Worm (Caenorhabditis elegans) whole organism, L4 larva: ENCODE data around the gene F11D5.7.

Source experiments
- F44E2.7 ChIP-seq: fragments of 200-800 bp; sonication (Bioruptor generic); IDR thresholded peaks from 2 replicates; pipeline ENCODE4 v2.1.2; 2022; ENCODE audit warnings: missing genetic modification characterization, missing compliant biosample characterization
- R02D3.7 ChIP-seq: fragments of 150-350 bp; sonication (generic microtip); optimal IDR thresholded peaks from 3 replicates; lab custom pipeline; 2014; ENCODE audit warnings: missing biosample characterization, missing genetic modification characterization
- Y48G9A.11 ChIP-seq: fragments of 200-800 bp; sonication (Bioruptor generic); IDR thresholded peaks from 2 replicates; pipeline ENCODE4 v1.3.6; 2022; ENCODE audit warnings: missing genetic modification reagents, missing genetic modification characterization, missing compliant biosample characterization
- ZK337.2 ChIP-seq: fragments of 200-800 bp; sonication (Bioruptor generic); IDR thresholded peaks from 2 replicates; pipeline ENCODE4 v1.3.6; 2022; ENCODE audit warnings: missing genetic modification reagents, missing genetic modification characterization, missing compliant biosample characterization
- ZK546.5 ChIP-seq, 2 experiments: sonication (generic microtip); optimal IDR thresholded peaks; 2 replicates each; lab custom pipeline; 2017; ENCODE audit warnings: missing biosample characterization in 2 of 2, missing genetic modification characterization in 2 of 2
- aha-1 ChIP-seq: fragments of 150-350 bp; peaks from one replicate; lab custom pipeline; 2014; ENCODE audit warnings: missing biosample characterization, missing genetic modification characterization
- aly-2 ChIP-seq: sonication (generic microtip); optimal IDR thresholded peaks from 2 replicates; lab custom pipeline; 2018; ENCODE audit warnings: missing biosample characterization, missing genetic modification characterization
- attf-4 ChIP-seq: sonication (generic microtip); optimal IDR thresholded peaks from 3 replicates; lab custom pipeline; 2017; ENCODE audit warnings: missing biosample characterization, missing genetic modification characterization
- ceh-20 ChIP-seq: fragments of 200-800 bp; sonication (Bioruptor generic); IDR thresholded peaks from 2 replicates; pipeline ENCODE4 v1.3.6; 2022; ENCODE audit warnings: missing genetic modification reagents, missing genetic modification characterization, missing compliant biosample characterization
- ceh-28 ChIP-seq: fragments of 150-350 bp; optimal IDR thresholded peaks from 2 replicates; lab custom pipeline; 2014; ENCODE audit warnings: missing biosample characterization, missing genetic modification reagents, missing genetic modification characterization
- ceh-32 ChIP-seq: sonication (generic microtip); optimal IDR thresholded peaks from 2 replicates; lab custom pipeline; 2016; ENCODE audit warnings: mild to moderate bottlenecking, missing genetic modification characterization, missing compliant biosample characterization; ENCODE audit not compliant: poor library complexity
- ctbp-1 ChIP-seq: fragments of 200-800 bp; sonication (Bioruptor generic); IDR thresholded peaks from 2 replicates; pipeline ENCODE4 v1.3.6; 2022; ENCODE audit warnings: missing genetic modification reagents, missing genetic modification characterization, missing compliant biosample characterization
- daf-16 ChIP-seq, 3 experiments: sonication (generic microtip); optimal IDR thresholded peaks; 2 replicates each; lab custom pipeline; 2016 to 2017; ENCODE audit warnings: missing genetic modification characterization in 3 of 3, missing genetic modification reagents in 3 of 3, mild to moderate bottlenecking in 2 of 3, missing compliant biosample characterization in 2 of 3, missing biosample characterization in 1 of 3, moderate library complexity in 1 of 3
- dpl-1 ChIP-seq: fragments of 150-350 bp; optimal IDR thresholded peaks from 2 replicates; lab custom pipeline; 2014; ENCODE audit warnings: missing biosample characterization, missing genetic modification reagents, missing genetic modification characterization
- dve-1 ChIP-seq: sonication (generic microtip); optimal IDR thresholded peaks from 2 replicates; lab custom pipeline; 2017; ENCODE audit warnings: antibody characterized with exemption, mild to moderate bottlenecking, missing genetic modification characterization, missing compliant biosample characterization; ENCODE audit not compliant: insufficient read depth
- hif-1 ChIP-seq, 2 experiments: sonication (generic microtip); optimal IDR thresholded peaks; 2 replicates each; lab custom pipeline; 2016 to 2017; ENCODE audit warnings: missing compliant biosample characterization in 2 of 2, missing genetic modification characterization in 2 of 2, missing genetic modification reagents in 2 of 2, missing genotype in 2 of 2, mild to moderate bottlenecking in 1 of 2
- hmg-1.1 ChIP-seq: fragments of 200-800 bp; sonication (Bioruptor generic); IDR thresholded peaks from 2 replicates; pipeline ENCODE4 v1.3.6; 2022; ENCODE audit warnings: missing genetic modification reagents, missing genetic modification characterization, missing compliant biosample characterization
- jun-1 ChIP-seq: fragments of 150-350 bp; optimal IDR thresholded peaks from 2 replicates; lab custom pipeline; 2014; ENCODE audit warnings: missing biosample characterization, missing genetic modification reagents, missing genetic modification characterization
- lsy-2 ChIP-seq, 2 experiments: fragments of 150-350 bp in 1 of 2; sonication (generic microtip) in 1 of 2; optimal IDR thresholded peaks; 2 replicates each; lab custom pipeline; 2014 to 2017; ENCODE audit warnings: missing biosample characterization in 2 of 2, missing genetic modification characterization in 2 of 2
- madf-5 ChIP-seq, 2 experiments: fragments of 200-800 bp; sonication (Bioruptor generic); IDR thresholded peaks; 2 replicates each; pipeline ENCODE4 v1.3.6; 2022; ENCODE audit warnings: missing compliant biosample characterization in 2 of 2, missing genetic modification characterization in 2 of 2
- nhr-111 ChIP-seq: fragments of 200-800 bp; sonication (Bioruptor generic); optimal IDR thresholded peaks from 2 replicates; lab custom pipeline; 2018; ENCODE audit warnings: mild to moderate bottlenecking, missing genetic modification characterization, missing compliant biosample characterization
- nhr-28 ChIP-seq: fragments of 150-350 bp; optimal IDR thresholded peaks from 2 replicates; lab custom pipeline; 2014; ENCODE audit warnings: missing biosample characterization, missing genetic modification characterization
- nhr-42 ChIP-seq: fragments of 200-800 bp; sonication (Bioruptor generic); IDR thresholded peaks from 2 replicates; pipeline ENCODE4 v1.3.6; 2022; ENCODE audit warnings: missing genetic modification characterization, missing compliant biosample characterization
- nhr-76 ChIP-seq: fragments of 150-350 bp; optimal IDR thresholded peaks from 2 replicates; lab custom pipeline; 2014; ENCODE audit warnings: missing biosample characterization, missing genetic modification characterization
- pha-4 ChIP-seq, 2 experiments: fragments of 150-350 bp in 1 of 2; fragments of 200-800 bp in 1 of 2; sonication (Bioruptor generic) in 1 of 2; IDR thresholded peaks in 1 of 2; optimal IDR thresholded peaks in 1 of 2; 2 replicates each; pipeline versions ENCODE4 v1.3.6 to Lab custom; 2014 to 2022; ENCODE audit warnings: missing genetic modification characterization in 2 of 2, missing genetic modification reagents in 2 of 2, missing biosample characterization in 1 of 2, missing compliant biosample characterization in 1 of 2
- set-16 ChIP-seq: fragments of 200-800 bp; sonication (Bioruptor generic); IDR thresholded peaks from 2 replicates; pipeline ENCODE4 v1.3.6; 2022; ENCODE audit warnings: missing genetic modification reagents, missing genetic modification characterization, missing compliant biosample characterization
- spr-1 ChIP-seq: sonication (generic microtip); optimal IDR thresholded peaks from 2 replicates; lab custom pipeline; 2016; ENCODE audit warnings: mild to moderate bottlenecking, missing genetic modification characterization, missing compliant biosample characterization
- spr-3 ChIP-seq: fragments of 200-800 bp; sonication (Bioruptor generic); optimal IDR thresholded peaks from 2 replicates; lab custom pipeline; 2018; ENCODE audit warnings: mild to moderate bottlenecking, missing genetic modification characterization, missing compliant biosample characterization
- unc-39 ChIP-seq: sonication (generic microtip); optimal IDR thresholded peaks from 2 replicates; lab custom pipeline; 2017; ENCODE audit warnings: missing biosample characterization, missing genetic modification characterization
- unc-62 ChIP-seq, 3 experiments: fragments of 150-350 bp in 1 of 3; sonication (generic microtip); optimal IDR thresholded peaks in 2 of 3; peaks in 1 of 3; 1 replicate in 1 of 3; 2 replicates in 2 of 3; lab custom pipeline; 2014 to 2017; ENCODE audit warnings: missing biosample characterization in 3 of 3, missing genetic modification characterization in 3 of 3, missing genetic modification reagents in 3 of 3, missing genotype in 1 of 3
- zip-11 ChIP-seq: fragments of 200-800 bp; sonication (Bioruptor generic); IDR thresholded peaks from 2 replicates; pipeline ENCODE4 v1.3.6; 2022; ENCODE audit warnings: missing genetic modification characterization, missing compliant biosample characterization

Gene F11D5.7

DNA sequence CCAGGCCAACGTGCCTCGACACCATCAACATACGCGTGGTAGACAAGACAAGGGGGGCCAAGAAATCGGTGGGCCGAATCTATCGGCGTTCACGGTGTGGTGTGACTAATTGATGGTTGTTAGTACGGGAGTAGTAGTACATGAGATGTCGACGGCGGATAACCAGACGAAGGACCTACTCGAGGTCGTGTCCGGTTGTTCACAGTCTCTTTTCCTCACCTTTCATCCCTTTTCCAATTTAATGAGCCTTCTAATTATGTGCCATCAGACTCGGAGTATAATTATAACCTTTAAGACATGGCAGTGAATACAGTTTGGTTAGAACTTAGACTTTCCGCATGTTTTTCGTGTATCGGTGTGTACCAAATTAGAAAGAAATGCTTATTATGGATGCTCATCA is 6.5 kb downstream of the F11D5.7 start:
- TF ChIP-seq nhr-28 (tag; lab: Kevin White, UChicago), result no peak
- no peak for TF ChIP-seq ceh-32 (tag; lab: Kevin White, UChicago)
- TF ChIP-seq unc-39 (tag; lab: Kevin White, UChicago), result no peak
- no peak for TF ChIP-seq ceh-28 (tag; lab: Kevin White, UChicago)
- no peak for TF ChIP-seq ZK546.5 (tag; optimal IDR thresholded peaks at IDR 0.05; lab: Kevin White, UChicago)
- TF ChIP-seq ctbp-1, result no peak
- no peak for TF ChIP-seq dpl-1
- no peak for TF ChIP-seq unc-62 (GFP tag; optimal IDR thresholded peaks at IDR 0.05 in 1 of 2; lab: Kevin White, UChicago)
- no peak for TF ChIP-seq unc-62 (tag; optimal IDR thresholded peaks at IDR 0.05; lab: Kevin White, UChicago)
- TF ChIP-seq jun-1 (tag; lab: Kevin White, UChicago), result no peak
- no peak for TF ChIP-seq ZK337.2
- no peak for TF ChIP-seq hif-1 (tag; optimal IDR thresholded peaks at IDR 0.05; lab: Kevin White, UChicago)
- no peak for TF ChIP-seq spr-1 (tag; lab: Kevin White, UChicago)
- TF ChIP-seq ceh-20 (GFP tag; lab: Robert Waterston, UW), result no peak
- no peak for TF ChIP-seq aly-2 (tag; lab: Kevin White, UChicago)

DNA sequence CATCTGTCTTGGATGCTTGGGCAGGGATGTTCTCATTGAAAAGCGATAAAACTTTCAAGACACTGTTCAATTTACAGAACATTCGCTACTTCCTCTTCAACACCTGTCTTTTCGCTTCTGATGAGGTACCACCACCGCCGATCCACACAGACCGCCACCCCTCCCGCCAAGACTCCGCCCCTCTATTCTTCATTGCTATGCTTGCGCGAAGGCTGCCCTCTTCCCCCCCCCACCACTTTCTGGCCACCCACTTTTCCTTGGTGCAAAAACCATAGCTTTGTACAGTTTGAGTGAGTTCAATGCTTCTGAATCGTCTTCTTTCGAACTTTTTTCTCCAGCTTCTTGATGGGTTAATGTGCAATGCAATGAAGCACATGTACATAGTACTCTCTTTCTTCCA is 9.8 kb downstream of the F11D5.7 start:
- TF ChIP-seq spr-3 (GFP tag; lab: Kevin White, UChicago), result no peak
- TF ChIP-seq set-16 (GFP tag; lab: Robert Waterston, UW), result peak; percentile 67

DNA sequence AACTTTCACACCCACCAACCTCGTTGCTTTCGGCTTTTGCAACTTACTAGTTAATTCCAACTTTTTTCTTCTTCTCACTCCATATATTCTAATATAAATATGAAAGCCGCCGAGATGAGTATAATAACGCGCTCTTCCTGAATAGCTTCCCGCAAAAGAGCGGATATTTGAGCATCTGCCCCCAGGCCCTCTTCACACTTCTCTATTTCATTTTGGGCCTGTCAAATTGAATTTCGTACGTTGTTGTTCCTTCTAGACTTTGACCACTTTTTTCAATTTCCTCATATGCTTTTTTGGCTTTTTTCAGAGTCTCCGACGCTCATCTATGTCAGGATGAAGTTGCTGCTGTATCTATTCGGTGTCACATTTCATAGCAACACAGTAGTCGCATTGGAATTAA is 10.8 kb downstream of the F11D5.7 start, which contains the start of gene ddr-2:
Gene ddr-2, plus strand, starts transcription at position 301 of the 400 bp plus-strand sequence.
- TF ChIP-seq aly-2 (tag; lab: Kevin White, UChicago), result no peak
- no peak for TF ChIP-seq madf-5 (GFP tag; IDR thresholded peaks at IDR 0.05; lab: Robert Waterston, UW)
- no peak for TF ChIP-seq nhr-76 (tag; lab: Kevin White, UChicago)
- TF ChIP-seq lsy-2 (tag; optimal IDR thresholded peaks at IDR 0.05; lab: Kevin White, UChicago), result no peak
- TF ChIP-seq zip-11 (GFP tag; lab: Robert Waterston, UW), result no peak
- no peak for TF ChIP-seq F44E2.7 (GFP tag; lab: Robert Waterston, UW)
- TF ChIP-seq nhr-111 (GFP tag; lab: Kevin White, UChicago), result no peak
- no peak for TF ChIP-seq nhr-42 (GFP tag; lab: Robert Waterston, UW)
- no peak for TF ChIP-seq hmg-1.1 (GFP tag; lab: Robert Waterston, UW)
- TF ChIP-seq Y48G9A.11 (GFP tag; lab: Robert Waterston, UW), result no peak
- TF ChIP-seq attf-4, result no peak
- no peak for TF ChIP-seq R02D3.7
- TF ChIP-seq, all 104 proteins: peak for 0

DNA sequence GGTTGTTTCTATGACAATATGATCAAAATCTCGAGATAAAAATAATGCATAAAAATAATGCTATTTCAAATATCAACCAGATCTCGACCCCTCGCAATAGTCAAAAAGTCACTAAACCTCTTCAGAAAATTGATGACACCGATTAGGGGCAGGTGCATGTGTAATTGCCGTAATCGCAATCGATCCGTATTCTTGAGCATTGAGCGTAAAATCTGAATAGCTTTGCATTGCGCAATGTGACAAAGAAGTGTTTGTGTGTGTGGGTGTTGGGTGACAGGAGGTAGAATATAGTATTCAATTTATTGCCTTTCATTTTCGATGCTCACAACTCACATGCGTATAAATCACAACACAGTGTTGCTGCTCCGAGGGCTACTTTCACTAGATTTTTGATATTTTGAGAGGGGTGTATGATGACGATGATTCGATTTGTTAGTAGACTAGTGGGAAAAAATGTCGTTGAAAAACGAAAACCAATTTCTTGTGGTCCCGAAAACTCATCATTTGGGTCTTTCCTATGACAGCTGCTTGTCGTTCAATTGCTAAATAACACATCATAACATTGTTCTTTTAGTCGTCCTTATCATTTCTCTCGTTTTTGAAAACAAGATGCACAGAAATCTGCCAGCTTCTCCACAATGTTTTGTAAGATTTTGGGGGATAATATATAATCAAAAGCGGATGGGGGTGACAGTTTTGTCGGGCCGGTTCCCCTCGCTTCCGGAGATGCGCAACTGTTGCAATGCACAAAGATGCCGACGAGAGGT is 11.9 kb downstream of the F11D5.7 start:
- no peak for TF ChIP-seq pha-4 (GFP tag; IDR thresholded peaks at IDR 0.05; lab: Robert Waterston, UW)
- no peak for TF ChIP-seq pha-4 (tag; optimal IDR thresholded peaks at IDR 0.05; lab: Kevin White, UChicago)
- peak in 1 of 2 experiments; percentile 63 for TF ChIP-seq daf-16 (GFP tag; optimal IDR thresholded peaks at IDR 0.05; lab: Kevin White, UChicago)
- no peak for TF ChIP-seq daf-16 (tag; optimal IDR thresholded peaks at IDR 0.05; lab: Kevin White, UChicago)
- TF ChIP-seq, all 104 proteins: peak for 1

DNA sequence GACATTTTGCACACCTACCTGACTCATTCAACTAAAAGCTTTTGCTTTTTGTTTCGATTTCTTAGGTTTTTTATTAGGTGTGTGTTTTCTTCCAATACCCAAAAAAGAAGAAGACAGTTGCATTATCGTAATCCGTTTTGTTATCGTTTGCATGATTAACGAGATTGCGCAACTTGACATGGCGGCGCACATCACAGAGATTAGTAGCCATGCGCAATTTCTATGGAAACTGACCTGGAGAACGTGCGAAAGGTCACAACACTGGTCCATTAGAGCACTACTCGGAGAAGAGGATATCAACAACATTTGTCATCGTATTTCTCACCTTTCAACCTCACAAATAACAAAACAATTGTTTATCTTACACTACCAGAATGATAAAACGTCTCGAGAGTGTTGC is 12.7 kb downstream of the F11D5.7 start:
- TF ChIP-seq aha-1 (tag; lab: Kevin White, UChicago), result peak; percentile 43
- TF ChIP-seq dve-1 (tag; lab: Kevin White, UChicago), result no peak
